Fruit fly (Drosophila melanogaster) whole organism, embryonic: ENCODE data around the gene tobi.

Experiments
- Atf6 ChIP-seq: fragments of 200-800 bp; sonication (Bioruptor generic); IDR thresholded peaks from 2 replicates; pipeline ENCODE4 v1.3.6; 2022; ENCODE audit warnings: missing biosample characterization, missing genetic modification characterization
- BEAF-32 ChIP-seq: fragments of 200-800 bp; sonication (Bioruptor generic); optimal IDR thresholded peaks from 3 replicates; lab custom pipeline; 2017; ENCODE audit warnings: missing biosample characterization, missing genetic modification characterization, mild to moderate bottlenecking, moderate library complexity, missing genetic modification reagents
- CG10274 ChIP-seq: fragments of 200-800 bp; sonication (Bioruptor generic); optimal IDR thresholded peaks from 3 replicates; lab custom pipeline; 2017; ENCODE audit warnings: missing biosample characterization, mild to moderate bottlenecking, missing genetic modification characterization
- CG10979 ChIP-seq: fragments of 200-800 bp; sonication (Bioruptor generic); optimal IDR thresholded peaks from 2 replicates; lab custom pipeline; 2018; ENCODE audit warnings: missing biosample characterization, mild to moderate bottlenecking, missing genetic modification characterization, moderate library complexity
- CG12769 ChIP-seq: fragments of 200-800 bp; sonication (Bioruptor generic); optimal IDR thresholded peaks from 2 replicates; lab custom pipeline; 2019; ENCODE audit warnings: missing biosample characterization, mild to moderate bottlenecking, missing genetic modification characterization, moderate library complexity
- CG13894 ChIP-seq: fragments of 200-800 bp; sonication (Bioruptor generic); optimal IDR thresholded peaks from 3 replicates; lab custom pipeline; 2018; ENCODE audit warnings: missing biosample characterization, mild to moderate bottlenecking, missing genetic modification characterization, moderate library complexity
- CG15514 ChIP-seq: fragments of 200-800 bp; sonication (Bioruptor generic); optimal IDR thresholded peaks from 3 replicates; lab custom pipeline; 2017; ENCODE audit warnings: missing biosample characterization, missing genetic modification characterization, mild to moderate bottlenecking, moderate library complexity, missing genetic modification reagents
- CG15696 ChIP-seq: fragments of 200-800 bp; sonication (Bioruptor generic); optimal IDR thresholded peaks from 2 replicates; lab custom pipeline; 2019; ENCODE audit warnings: missing biosample characterization, mild to moderate bottlenecking, missing genetic modification characterization, moderate library complexity
- CG1603 ChIP-seq: fragments of 200-800 bp; sonication (Bioruptor generic); optimal IDR thresholded peaks from 2 replicates; lab custom pipeline; 2019; ENCODE audit warnings: missing biosample characterization, mild to moderate bottlenecking, missing genetic modification characterization, moderate library complexity
- CG18011 ChIP-seq: fragments of 200-800 bp; sonication (Bioruptor generic); optimal IDR thresholded peaks from 2 replicates; lab custom pipeline; 2017; ENCODE audit warnings: missing biosample characterization, missing genetic modification characterization, mild to moderate bottlenecking, moderate library complexity, missing genotype
- CG2678 ChIP-seq: fragments of 200-800 bp; sonication (Bioruptor generic); optimal IDR thresholded peaks from 3 replicates; lab custom pipeline; 2019; ENCODE audit warnings: missing biosample characterization, mild to moderate bottlenecking, missing genetic modification characterization, moderate library complexity
- CG32532 ChIP-seq: fragments of 200-800 bp; sonication (Bioruptor generic); IDR thresholded peaks from 2 replicates; pipeline ENCODE4 v1.3.6; 2022; ENCODE audit warnings: missing biosample characterization, missing genetic modification characterization
- CG32767 ChIP-seq: fragments of 200-800 bp; sonication (Bioruptor generic); IDR thresholded peaks from 2 replicates; pipeline ENCODE4 v1.3.6; 2022; ENCODE audit warnings: missing biosample characterization, missing genetic modification characterization
- CG3407 ChIP-seq: fragments of 200-800 bp; sonication (Bioruptor generic); optimal IDR thresholded peaks from 2 replicates; lab custom pipeline; 2018; ENCODE audit warnings: missing biosample characterization, mild to moderate bottlenecking, missing genetic modification characterization
- CG34376 ChIP-seq: fragments of 200-800 bp; sonication (Bioruptor generic); optimal IDR thresholded peaks from 2 replicates; lab custom pipeline; 2018; ENCODE audit warnings: missing biosample characterization, mild to moderate bottlenecking, missing genetic modification characterization
- CG8290 ChIP-seq, 3 experiments: fragments of 200-800 bp; sonication (Bioruptor generic); optimal IDR thresholded peaks; 2 replicates each; lab custom pipeline; 2016 to 2019; ENCODE audit warnings: missing biosample characterization in 3 of 3, missing genetic modification characterization in 3 of 3, mild to moderate bottlenecking in 2 of 3, moderate library complexity in 1 of 3
- CG9932 ChIP-seq: fragments of 200-800 bp; sonication (Bioruptor generic); IDR thresholded peaks from 2 replicates; pipeline ENCODE4 v1.3.6; 2022; ENCODE audit warnings: missing biosample characterization, missing genetic modification characterization
- Eip74EF ChIP-seq, 2 experiments: fragments of 200-800 bp in 1 of 2; fragments of >200 bp in 1 of 2; sonication (Bioruptor generic) in 1 of 2; optimal IDR thresholded peaks; 2 replicates each; lab custom pipeline; 2017 to 2019; ENCODE audit warnings: missing biosample characterization in 2 of 2, missing genetic modification characterization in 2 of 2, mild to moderate bottlenecking in 1 of 2, moderate library complexity in 1 of 2
- HmgZ ChIP-seq: fragments of 200-800 bp; sonication (Bioruptor generic); optimal IDR thresholded peaks from 2 replicates; lab custom pipeline; 2018; ENCODE audit warnings: missing biosample characterization, mild to moderate bottlenecking, missing genetic modification characterization
- Hr78 ChIP-seq, 2 experiments: fragments of 200-800 bp in 1 of 2; fragments of >200 bp in 1 of 2; sonication (Bioruptor generic) in 1 of 2; optimal IDR thresholded peaks; 2 replicates each; lab custom pipeline; 2017 to 2019; ENCODE audit warnings: missing biosample characterization in 2 of 2, missing genetic modification characterization in 2 of 2, mild to moderate bottlenecking in 1 of 2, moderate library complexity in 1 of 2
- Jarid2 ChIP-seq: fragments of 200-800 bp; sonication (Bioruptor generic); optimal IDR thresholded peaks from 3 replicates; lab custom pipeline; 2017; ENCODE audit warnings: mild to moderate bottlenecking, missing biosample characterization, missing genetic modification reagents, missing genetic modification characterization
- NC2β ChIP-seq: fragments of 200-800 bp; sonication (Bioruptor generic); optimal IDR thresholded peaks from 2 replicates; lab custom pipeline; 2016; ENCODE audit warnings: missing biosample characterization, missing genetic modification characterization
- NfI ChIP-seq: fragments of 200-800 bp; sonication (Bioruptor generic); optimal IDR thresholded peaks from 3 replicates; lab custom pipeline; 2018; ENCODE audit warnings: missing biosample characterization, mild to moderate bottlenecking, missing genetic modification characterization, moderate library complexity
- Trl ChIP-seq, 3 experiments: fragments of >200 bp in 2 of 3; fragments of 200-800 bp in 1 of 3; sonication (Bioruptor generic) in 1 of 3; optimal IDR thresholded peaks; 2 replicates in 1 of 3; 3 replicates in 2 of 3; lab custom pipeline; 2016 to 2017; ENCODE audit warnings: missing biosample characterization in 1 of 3, missing genetic modification characterization in 1 of 3
- abd-A ChIP-seq: fragments of 200-800 bp; sonication (Bioruptor generic); optimal IDR thresholded peaks from 3 replicates; lab custom pipeline; 2019; ENCODE audit warnings: missing biosample characterization, mild to moderate bottlenecking, missing genetic modification characterization, moderate library complexity
- bsh ChIP-seq, 2 experiments: fragments of 200-800 bp; sonication (Bioruptor generic); optimal IDR thresholded peaks; 2 replicates each; lab custom pipeline; 2017 to 2018; ENCODE audit warnings: mild to moderate bottlenecking in 2 of 2, missing biosample characterization in 2 of 2, missing genetic modification characterization in 2 of 2, moderate library complexity in 1 of 2
- cas ChIP-seq: fragments of 200-800 bp; sonication (Bioruptor generic); IDR thresholded peaks from 2 replicates; pipeline ENCODE4 v1.3.6; 2022; ENCODE audit warnings: missing biosample characterization, missing genetic modification characterization
- exex ChIP-seq: fragments of 200-800 bp; sonication (Bioruptor generic); optimal IDR thresholded peaks from 4 replicates; lab custom pipeline; 2018; ENCODE audit warnings: missing biosample characterization, mild to moderate bottlenecking, missing genetic modification characterization, moderate library complexity
- ftz-f1 ChIP-seq: fragments of 200-800 bp; sonication (Bioruptor generic); optimal IDR thresholded peaks from 2 replicates; lab custom pipeline; 2016; ENCODE audit warnings: missing biosample characterization, missing genetic modification characterization
- hkb ChIP-seq, 2 experiments: fragments of 200-800 bp in 1 of 2; fragments of >200 bp in 1 of 2; sonication (Bioruptor generic) in 1 of 2; IDR thresholded peaks in 1 of 2; optimal IDR thresholded peaks in 1 of 2; 2 replicates each; pipeline versions ENCODE4 v1.3.6 to Lab custom; 2017 to 2022; ENCODE audit warnings: missing biosample characterization in 1 of 2, missing genetic modification characterization in 1 of 2
- kay ChIP-seq: fragments of 200-800 bp; sonication (Bioruptor generic); optimal IDR thresholded peaks from 2 replicates; lab custom pipeline; 2016; ENCODE audit warnings: missing biosample characterization, missing genetic modification characterization
- lab ChIP-seq: fragments of 200-800 bp; sonication (Bioruptor generic); optimal IDR thresholded peaks from 3 replicates; lab custom pipeline; 2017; ENCODE audit warnings: missing biosample characterization, missing genetic modification characterization, mild to moderate bottlenecking, moderate library complexity, missing genetic modification reagents
- lbe ChIP-seq: fragments of 200-800 bp; sonication (Bioruptor generic); optimal IDR thresholded peaks from 2 replicates; lab custom pipeline; 2016; ENCODE audit warnings: missing biosample characterization, mild to moderate bottlenecking, missing genetic modification characterization
- maf-S ChIP-seq: fragments of 200-800 bp; sonication (Bioruptor generic); optimal IDR thresholded peaks from 2 replicates; lab custom pipeline; 2016; ENCODE audit warnings: missing biosample characterization, missing genetic modification characterization
- mirr ChIP-seq: fragments of 200-800 bp; sonication (Bioruptor generic); optimal IDR thresholded peaks from 3 replicates; lab custom pipeline; 2018; ENCODE audit warnings: missing biosample characterization, mild to moderate bottlenecking, missing genetic modification characterization
- sd ChIP-seq: fragments of 200-800 bp; sonication (Bioruptor generic); optimal IDR thresholded peaks from 3 replicates; lab custom pipeline; 2018; ENCODE audit warnings: missing biosample characterization, mild to moderate bottlenecking, missing genetic modification characterization, moderate library complexity
- sens-2 ChIP-seq: fragments of 200-800 bp; sonication (Bioruptor generic); IDR thresholded peaks from 2 replicates; pipeline ENCODE4 v1.3.6; 2022; ENCODE audit warnings: missing biosample characterization, missing genetic modification characterization
- sug ChIP-seq: fragments of 200-800 bp; optimal IDR thresholded peaks from 2 replicates; lab custom pipeline; 2019; ENCODE audit warnings: missing biosample characterization, mild to moderate bottlenecking, missing genetic modification characterization, moderate library complexity
- z ChIP-seq: fragments of 200-800 bp; sonication (Bioruptor generic); IDR thresholded peaks from 3 replicates; pipeline ENCODE4 v1.3.6; 2022; ENCODE audit warnings: missing biosample characterization, missing genetic modification characterization

Gene tobi

dm6 chr3R:25305822-25306544, 40.7 kb downstream of the tobi start (continued):
- TF ChIP-seq HmgZ (tag; lab: Kevin White, UChicago), result no peak
- no peak for TF ChIP-seq cas

DNA sequence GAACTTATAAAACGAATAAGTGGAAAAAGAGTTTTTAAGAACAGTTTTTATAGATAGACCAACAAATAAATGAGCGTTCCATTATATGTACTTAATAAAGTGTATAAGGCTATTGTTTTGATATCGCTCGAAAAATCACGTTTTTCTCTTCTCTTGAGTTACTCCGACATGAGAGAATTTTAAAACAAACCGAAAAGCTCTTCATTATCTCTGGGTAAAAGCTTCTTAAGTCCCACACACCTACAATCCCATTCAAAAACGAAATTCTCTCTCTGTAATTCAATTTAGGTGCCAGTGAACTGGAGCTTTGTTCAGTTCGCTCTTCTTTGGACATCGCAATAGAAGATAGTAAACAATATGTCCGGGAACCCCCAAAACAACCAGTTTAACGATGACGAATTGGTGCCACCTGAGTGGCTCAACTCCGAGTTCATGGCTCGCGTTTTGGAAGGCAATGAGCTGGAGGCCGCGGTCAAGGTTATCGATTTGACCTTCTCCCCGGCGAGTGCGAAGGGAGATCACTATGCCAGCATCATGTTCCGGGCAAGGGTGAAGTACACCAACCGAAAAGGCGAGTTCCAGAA, 42.8 kb downstream of the tobi start, which contains the start of gene CG31436:
Gene CG31436 (plus strand): TSS at position 281 of the 584 bp plus-strand sequence.
- TF ChIP-seq sd (tag; lab: Kevin White, UChicago), result peak; percentile 35
- TF ChIP-seq sens-2 (GFP tag; lab: Robert Waterston, UW), result no peak
- peak in 1 of 2 experiments; percentile 18 for TF ChIP-seq Eip74EF (GFP tag; optimal IDR thresholded peaks at IDR 0.05; lab: Kevin White, UChicago)
- peak; percentile 29 for TF ChIP-seq CG34376
- peak; percentile 41; the same call in 1 of the 3 replicates for TF ChIP-seq z (GFP tag; lab: Robert Waterston, UW)
- TF ChIP-seq abd-A, result no peak
- no peak for TF ChIP-seq BEAF-32
- peak; percentile 44 to 82 for TF ChIP-seq Trl (optimal IDR thresholded peaks at IDR 0.05; lab: Kevin White, UChicago)
- TF ChIP-seq Trl (GFP tag; optimal IDR thresholded peaks at IDR 0.05; lab: Kevin White, UChicago), result no peak
- TF ChIP-seq CG13894 (tag; lab: Kevin White, UChicago), result peak; percentile 36
- peak; percentile 42 for TF ChIP-seq exex (tag; lab: Kevin White, UChicago)
- TF ChIP-seq lab (GFP tag; lab: Kevin White, UChicago), result peak; percentile 9
- peak in 1 of 2 experiments; percentile 82 for TF ChIP-seq Hr78 (GFP tag; optimal IDR thresholded peaks at IDR 0.05; lab: Kevin White, UChicago)
- TF ChIP-seq CG10979, result no peak
- peak; percentile 73 for TF ChIP-seq Jarid2 (GFP tag; lab: Kevin White, UChicago)
- TF ChIP-seq ftz-f1 (GFP tag; lab: Kevin White, UChicago), result peak; percentile 92
- TF ChIP-seq mirr (GFP tag; lab: Kevin White, UChicago), result peak; percentile 30
- TF ChIP-seq CG32532, result no peak
- no peak for TF ChIP-seq maf-S (GFP tag; lab: Kevin White, UChicago)
- TF ChIP-seq lbe (GFP tag; lab: Kevin White, UChicago), result peak; percentile 42
- peak; percentile 67 for TF ChIP-seq CG12769
- TF ChIP-seq CG9932 (GFP tag; lab: Robert Waterston, UW), result no peak
- no peak for TF ChIP-seq CG8290 (GFP tag; optimal IDR thresholded peaks at IDR 0.05; lab: Kevin White, UChicago)
- peak in 1 of 2 experiments; percentile 11 for TF ChIP-seq CG8290 (tag; optimal IDR thresholded peaks at IDR 0.05; lab: Kevin White, UChicago)
- peak; percentile 12 for TF ChIP-seq CG15514 (GFP tag; lab: Kevin White, UChicago)
- peak; percentile 47 for TF ChIP-seq sug (tag; lab: Kevin White, UChicago)

DNA sequence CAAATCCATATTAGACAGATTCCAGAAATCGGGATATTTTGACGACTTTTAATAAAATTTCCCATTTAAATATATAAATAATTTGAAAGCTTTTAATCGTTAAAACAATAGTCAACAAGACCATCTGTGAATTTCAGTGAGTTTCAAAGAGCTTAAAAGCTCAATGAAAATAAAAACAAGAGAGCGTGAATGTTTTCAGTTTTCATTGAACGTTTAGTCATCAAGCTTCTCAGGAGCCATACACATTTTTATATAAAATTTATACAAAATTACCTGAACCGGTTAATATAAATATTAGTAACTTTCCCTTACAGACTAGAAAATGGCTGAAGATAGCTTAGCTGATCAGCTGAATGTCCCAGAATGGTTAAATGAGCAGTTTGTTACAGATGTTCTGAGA, 44.5 kb downstream of the tobi start, which contains the start of gene CG31370:
Gene CG31370 (plus strand): TSS at position 226 of the 400 bp plus-strand sequence.
- TF ChIP-seq Atf6 (GFP tag; lab: Robert Waterston, UW), result no peak
- peak; percentile 30 for TF ChIP-seq lbe (GFP tag; lab: Kevin White, UChicago)

dm6 chr3R:25300575-25300974, 46.1 kb downstream of the tobi start, which contains the start of gene CG13659:
Gene CG13659, plus strand, starts transcription at chr3R:25300891.
- TF ChIP-seq CG12769 (peak; percentile 61), exex (tag; lab: Kevin White, UChicago) (peak; percentile 23), CG3407 (GFP tag; lab: Kevin White, UChicago) (no peak), kay (GFP tag; lab: Kevin White, UChicago) (no peak), Trl (optimal IDR thresholded peaks at IDR 0.05; lab: Kevin White, UChicago) (peak in 1 of 2 experiments; percentile 19), Trl (GFP tag; optimal IDR thresholded peaks at IDR 0.05; lab: Kevin White, UChicago) (no peak), NC2β (GFP tag; lab: Kevin White, UChicago) (no peak), CG13894 (tag; lab: Kevin White, UChicago) (peak; percentile 30), CG15696 (tag; lab: Kevin White, UChicago) (no peak), CG8290 (GFP tag; optimal IDR thresholded peaks at IDR 0.05; lab: Kevin White, UChicago) (no peak), CG8290 (tag; optimal IDR thresholded peaks at IDR 0.05; lab: Kevin White, UChicago) (peak in 1 of 2 experiments; percentile 4), CG2678 (tag; lab: Kevin White, UChicago) (no peak), CG18011 (GFP tag; lab: Kevin White, UChicago) (no peak), CG32767 (no peak), CG1603 (no peak), sug (tag; lab: Kevin White, UChicago) (peak; percentile 97), NfI (GFP tag; lab: Kevin White, UChicago) (no peak), CG10274 (GFP tag; lab: Kevin White, UChicago) (no peak), bsh (GFP tag; optimal IDR thresholded peaks at IDR 0.05; lab: Kevin White, UChicago) (no peak), hkb (optimal IDR thresholded peaks at IDR 0.05; lab: Kevin White, UChicago) (no peak), hkb (GFP tag; IDR thresholded peaks at IDR 0.05; lab: Robert Waterston, UW) (peak; percentile 10; the same call in 1 of the 2 replicates)
